In genomic region chrX:8413513-8414113, dm6 we compare ENCODE assay signal across 1 fruit fly cellular context.
TF ChIP-seq lines count a peak whose summit lies in the region.

No protein-coding gene starts in this region.

TF ChIP-seq in whole organism, embryonic, 481 proteins besides CTCF, POLR2A, EP300 and RAD21 (continued from another document):
- TF ChIP-seq Ssrp (tag; optimal IDR thresholded peaks at IDR 0.05; lab: Kevin White, UChicago) (no peak), CG15073 (GFP tag; optimal IDR thresholded peaks at IDR 0.05; lab: Kevin White, UChicago) (no peak), grn (GFP tag; optimal IDR thresholded peaks at IDR 0.05; lab: Kevin White, UChicago) (peak; percentile 9), exex (tag; optimal IDR thresholded peaks at IDR 0.05; lab: Kevin White, UChicago) (peak; percentile 87), Dp (GFP tag; optimal IDR thresholded peaks at IDR 0.05; lab: Kevin White, UChicago) (no peak), crol (GFP tag; IDR thresholded peaks at IDR 0.05; lab: Robert Waterston, UW) (0 out of 2 replicates have a peak, but pooled peaks have one; percentile 10), Kr (GFP tag; optimal IDR thresholded peaks at IDR 0.05; lab: Kevin White, UChicago) (no peak), Dad (GFP tag; optimal IDR thresholded peaks at IDR 0.05; lab: Kevin White, UChicago) (no peak), CG2875 (GFP tag; optimal IDR thresholded peaks at IDR 0.05; lab: Kevin White, UChicago) (no peak), p53 (GFP tag; optimal IDR thresholded peaks at IDR 0.05; lab: Kevin White, UChicago) (no peak), grau (tag; optimal IDR thresholded peaks at IDR 0.05; lab: Kevin White, UChicago) (peak; percentile 21), mirr (GFP tag; optimal IDR thresholded peaks at IDR 0.05; lab: Kevin White, UChicago) (peak; percentile 73), sd (tag; optimal IDR thresholded peaks at IDR 0.05; lab: Kevin White, UChicago) (peak; percentile 69), Rfx (GFP tag; IDR thresholded peaks at IDR 0.05; lab: Robert Waterston, UW) (0 out of 2 replicates have a peak, but pooled peaks have one; percentile 10), CG2712 (tag; optimal IDR thresholded peaks at IDR 0.05; lab: Kevin White, UChicago) (no peak), CG3995 (GFP tag; optimal IDR thresholded peaks at IDR 0.05; lab: Kevin White, UChicago) (no peak), Optix (GFP tag; IDR thresholded peaks at IDR 0.05; lab: Robert Waterston, UW) (no peak), NC2α (GFP tag; optimal IDR thresholded peaks at IDR 0.05; lab: Kevin White, UChicago) (no peak), CG12219 (GFP tag; optimal IDR thresholded peaks at IDR 0.05; lab: Kevin White, UChicago) (no peak), dmrt11E (tag; optimal IDR thresholded peaks at IDR 0.05; lab: Kevin White, UChicago) (no peak), GATAe (GFP tag; conservative IDR thresholded peaks at IDR 0.05; lab: Robert Waterston, UW) (0 out of 2 replicates have a peak, but pooled peaks have one; percentile 19), Med (GFP tag; lab: Kevin White, UChicago) (no peak), Trl (optimal IDR thresholded peaks at IDR 0.05; lab: Kevin White, UChicago) (peak; percentile 44 to 78), Trl (GFP tag; optimal IDR thresholded peaks at IDR 0.05; lab: Kevin White, UChicago) (no peak), Nf-YC (tag; optimal IDR thresholded peaks at IDR 0.05; lab: Kevin White, UChicago) (peak; percentile 42), CG17802 (tag; optimal IDR thresholded peaks at IDR 0.05; lab: Kevin White, UChicago) (no peak), CHES-1-like (GFP tag; optimal IDR thresholded peaks at IDR 0.05; lab: Kevin White, UChicago) (no peak), fd64A (GFP tag; optimal IDR thresholded peaks at IDR 0.05; lab: Kevin White, UChicago) (no peak)
